Fruit fly (Drosophila melanogaster): Measurements from ENCODE around the gene Lgr4.

- TF ChIP-seq CG5204 (GFP tag; optimal IDR thresholded peaks at IDR 0.05) = no peak
- no peak for TF ChIP-seq cnc (optimal IDR thresholded peaks at IDR 0.05)
- TF ChIP-seq Hr96 (GFP tag; optimal IDR thresholded peaks at IDR 0.05) = no peak
- TF ChIP-seq toe (GFP tag; optimal IDR thresholded peaks at IDR 0.05) = no peak
- no peak for TF ChIP-seq pad (GFP tag; optimal IDR thresholded peaks at IDR 0.05)
- TF ChIP-seq CG1620 (GFP tag; optimal IDR thresholded peaks at IDR 0.05) = no peak
- TF ChIP-seq CG12768 (GFP tag; optimal IDR thresholded peaks at IDR 0.05) = no peak
- TF ChIP-seq CG7045 (GFP tag; optimal IDR thresholded peaks at IDR 0.05) = no peak
- no peak for TF ChIP-seq CG11617 (GFP tag; optimal IDR thresholded peaks at IDR 0.05)
- TF ChIP-seq tj (GFP tag; optimal IDR thresholded peaks at IDR 0.05) = no peak
These were observed 40.3 kb upstream of the Lgr4 start for dm6 chrX:13229217-13229616.

All from whole organism, adult.